Worm (Caenorhabditis elegans): ENCODE data around the gene nhr-123.

Gene nhr-123

DNA sequence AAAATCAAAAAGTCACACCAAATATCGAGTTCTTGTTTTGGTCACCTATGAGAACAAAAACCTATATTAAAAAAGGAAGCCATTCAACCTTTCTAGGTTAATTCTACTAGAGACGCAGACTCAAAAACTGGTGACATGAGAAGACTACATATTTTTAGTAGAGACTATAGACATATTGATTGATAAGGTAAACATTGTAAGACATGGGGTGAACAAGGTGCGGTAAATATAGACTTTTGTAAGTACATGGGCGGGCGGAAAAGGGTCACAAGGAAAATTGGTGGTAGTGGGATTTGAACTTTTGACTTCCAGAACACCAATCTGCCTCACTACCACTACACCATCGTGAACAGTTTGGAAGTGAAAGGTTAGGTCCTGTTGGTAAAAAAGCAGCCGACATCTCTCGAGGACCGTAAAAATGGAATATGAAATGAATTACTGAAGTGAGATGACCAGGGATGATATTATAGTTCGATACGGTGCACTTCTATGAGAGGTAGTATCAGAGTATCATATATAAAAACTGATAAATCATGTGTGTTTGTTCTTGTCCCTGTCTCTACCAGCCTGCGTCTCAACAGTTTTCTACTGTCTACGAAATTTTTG, 33.1 kb downstream of the nhr-123 start, which contains the start of gene nhr-212:
TSS of gene nhr-212 (plus strand) at position 573 of the 606 bp plus-strand sequence.
- TF ChIP-seq nhr-28 (tag; optimal IDR thresholded peaks at IDR 0.05) = no peak
- no peak for TF ChIP-seq unc-62 (GFP tag; optimal IDR thresholded peaks at IDR 0.05)
- TF ChIP-seq pha-4 (tag; optimal IDR thresholded peaks at IDR 0.05) = peak; percentile 83
- no peak for TF ChIP-seq ceh-82 (tag; optimal IDR thresholded peaks at IDR 0.05)
- TF ChIP-seq elt-2 (tag; optimal IDR thresholded peaks at IDR 0.05) = peak; percentile 40
- TF ChIP-seq lin-39 (tag; optimal IDR thresholded peaks at IDR 0.05) = no peak
- TF ChIP-seq daf-12 (tag; optimal IDR thresholded peaks at IDR 0.05) = no peak
- no peak for TF ChIP-seq ztf-4 (tag; optimal IDR thresholded peaks at IDR 0.05)
- TF ChIP-seq mml-1 (tag; optimal IDR thresholded peaks at IDR 0.05) = no peak
- TF ChIP-seq pqm-1 (tag; optimal IDR thresholded peaks at IDR 0.05) = peak; percentile 50
- TF ChIP-seq nhr-12 (tag; optimal IDR thresholded peaks at IDR 0.05) = no peak
- no peak for TF ChIP-seq ama-1 (optimal IDR thresholded peaks at IDR 0.05)
- no peak for TF ChIP-seq nfya-1 (tag; optimal IDR thresholded peaks at IDR 0.05; ENCODE audit: insufficient read depth)
- TF ChIP-seq fkh-10 (GFP tag; optimal IDR thresholded peaks at IDR 0.05) = no peak
- TF ChIP-seq nhr-67 (tag; optimal IDR thresholded peaks at IDR 0.05) = no peak
- no peak for TF ChIP-seq ZK546.5 (tag; optimal IDR thresholded peaks at IDR 0.05)
- TF ChIP-seq egl-5 (tag; optimal IDR thresholded peaks at IDR 0.05) = no peak
- TF ChIP-seq aly-2 (tag; optimal IDR thresholded peaks at IDR 0.05) = no peak
- peak; percentile 27 for TF ChIP-seq nhr-23 (tag; optimal IDR thresholded peaks at IDR 0.05)
- TF ChIP-seq eor-1 (tag; optimal IDR thresholded peaks at IDR 0.05) = no peak
- peak; percentile 57 for TF ChIP-seq ceh-28 (tag; optimal IDR thresholded peaks at IDR 0.05)
- TF ChIP-seq jun-1 (tag; optimal IDR thresholded peaks at IDR 0.05) = no peak

DNA sequence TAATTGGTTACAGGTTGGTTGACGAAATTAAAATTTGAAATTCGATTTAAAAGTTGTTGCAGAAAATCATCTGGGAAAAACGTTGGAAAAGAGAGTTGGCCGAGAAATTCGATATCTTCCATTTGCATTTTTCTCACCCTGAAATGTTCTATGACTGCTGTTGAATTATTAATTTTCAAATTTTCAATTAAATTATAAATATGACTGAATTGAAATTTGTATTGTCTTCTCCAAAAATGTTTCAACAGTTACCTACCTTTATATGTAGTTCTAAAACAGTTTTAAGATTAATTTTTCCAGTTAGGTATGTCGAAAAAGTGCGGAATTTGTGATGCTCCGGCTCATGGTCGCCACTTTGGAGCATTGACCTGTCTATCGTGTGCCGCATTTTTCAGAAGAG, 35.4 kb downstream of the nhr-123 start, which contains the start of gene nhr-211:
TSS of gene nhr-211 (plus strand) at position 301 of the 400 bp plus-strand sequence.
- no peak for TF ChIP-seq nhr-67 (tag; optimal IDR thresholded peaks at IDR 0.05)
- no peak for TF ChIP-seq nhr-76 (tag; optimal IDR thresholded peaks at IDR 0.05)
- TF ChIP-seq mml-1 (tag; optimal IDR thresholded peaks at IDR 0.05) = no peak
- TF ChIP-seq eor-1 (tag; optimal IDR thresholded peaks at IDR 0.05) = no peak
- TF ChIP-seq lin-15B (tag; optimal IDR thresholded peaks at IDR 0.05) = no peak
- no peak for TF ChIP-seq ama-1 (optimal IDR thresholded peaks at IDR 0.05)
- TF ChIP-seq nhr-237 (tag; optimal IDR thresholded peaks at IDR 0.05) = no peak
- TF ChIP-seq ztf-11 (tag; optimal IDR thresholded peaks at IDR 0.05) = no peak
- TF ChIP-seq elt-3 (tag; optimal IDR thresholded peaks at IDR 0.05) = no peak
- no peak for TF ChIP-seq elt-1 (tag; optimal IDR thresholded peaks at IDR 0.05)
- TF ChIP-seq nhr-28 (tag; optimal IDR thresholded peaks at IDR 0.05) = no peak
- no peak for TF ChIP-seq daf-12 (tag; optimal IDR thresholded peaks at IDR 0.05)
- no peak for TF ChIP-seq unc-39 (tag; optimal IDR thresholded peaks at IDR 0.05)
- no peak for TF ChIP-seq hmg-11 (tag; optimal IDR thresholded peaks at IDR 0.05)
- no peak for TF ChIP-seq jun-1 (tag; optimal IDR thresholded peaks at IDR 0.05)
- no peak for TF ChIP-seq mdl-1 (tag; optimal IDR thresholded peaks at IDR 0.05)
- no peak for TF ChIP-seq zag-1 (tag; optimal IDR thresholded peaks at IDR 0.05)
- TF ChIP-seq nhr-43 (tag; optimal IDR thresholded peaks at IDR 0.05; ENCODE audit: poor library complexity, severe bottlenecking) = no peak
- TF ChIP-seq lsy-12 (tag; optimal IDR thresholded peaks at IDR 0.05) = no peak

DNA sequence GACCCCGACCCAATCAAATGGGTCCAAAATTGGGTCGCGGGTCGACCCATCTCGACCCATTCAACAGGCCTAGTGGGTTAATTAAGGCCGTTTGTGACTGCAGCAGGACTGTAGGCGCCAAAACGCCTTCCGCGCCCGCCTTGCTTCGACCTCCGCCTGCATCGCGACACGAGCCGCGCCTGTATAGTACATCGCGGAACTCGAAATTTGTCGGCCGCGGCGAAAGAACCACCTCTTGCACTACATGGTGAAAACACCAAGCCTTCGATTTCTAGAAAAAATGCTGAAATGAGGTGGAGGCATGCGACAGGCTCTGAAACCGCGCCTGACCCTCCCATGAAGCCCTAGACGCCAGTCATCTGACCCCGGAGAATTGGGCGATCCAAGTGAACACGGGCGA, 36.7 kb downstream of the nhr-123 start:
- TF ChIP-seq sea-2 (GFP tag; optimal IDR thresholded peaks at IDR 0.05) (no peak), egl-5 (tag; optimal IDR thresholded peaks at IDR 0.05) (no peak), nhr-43 (tag; optimal IDR thresholded peaks at IDR 0.05; ENCODE audit: poor library complexity, severe bottlenecking) (no peak), unc-39 (tag; optimal IDR thresholded peaks at IDR 0.05) (no peak), eor-1 (tag; optimal IDR thresholded peaks at IDR 0.05) (no peak), ceh-82 (tag; optimal IDR thresholded peaks at IDR 0.05) (no peak), aly-2 (tag; optimal IDR thresholded peaks at IDR 0.05) (no peak), lin-39 (tag; optimal IDR thresholded peaks at IDR 0.05) (no peak), ama-1 (optimal IDR thresholded peaks at IDR 0.05) (no peak), lsy-12 (tag; optimal IDR thresholded peaks at IDR 0.05) (no peak), mml-1 (tag; optimal IDR thresholded peaks at IDR 0.05) (no peak), elt-1 (tag; optimal IDR thresholded peaks at IDR 0.05) (no peak), R02D3.7 (tag; optimal IDR thresholded peaks at IDR 0.05) (no peak)

DNA sequence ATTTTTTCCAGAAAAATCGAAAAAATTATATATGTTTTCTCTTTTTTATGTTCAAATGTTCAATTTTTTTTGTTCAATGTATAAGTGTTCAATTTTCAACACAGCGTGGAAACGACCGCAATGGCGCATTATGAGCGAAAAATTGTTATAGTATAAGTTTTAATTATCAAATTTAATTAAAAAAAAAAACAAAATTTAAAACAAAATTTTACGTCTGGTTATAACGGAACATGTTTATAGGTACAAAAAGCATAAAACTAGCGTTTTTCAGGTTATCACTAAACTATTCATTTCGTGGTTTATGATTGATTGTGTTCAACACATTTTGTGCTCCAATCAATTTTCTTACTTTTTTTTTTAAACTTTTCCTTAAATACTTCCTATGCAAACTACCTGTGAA, 38.1 kb downstream of the nhr-123 start, which contains the start of gene nhr-106:
TSS of gene nhr-106 (plus strand) at position 301 of the 400 bp plus-strand sequence.
- TF ChIP-seq elt-2 (tag; optimal IDR thresholded peaks at IDR 0.05) (peak; percentile 39), tbx-2 (tag; optimal IDR thresholded peaks at IDR 0.05) (no peak), pqm-1 (tag; optimal IDR thresholded peaks at IDR 0.05) (peak; percentile 6), ceh-28 (tag; optimal IDR thresholded peaks at IDR 0.05) (no peak), fos-1 (tag; optimal IDR thresholded peaks at IDR 0.05) (no peak), unc-62 (GFP tag; optimal IDR thresholded peaks at IDR 0.05) (no peak), fkh-2 (tag; optimal IDR thresholded peaks at IDR 0.05) (no peak), nhr-77 (tag; optimal IDR thresholded peaks at IDR 0.05) (no peak), fkh-10 (GFP tag; optimal IDR thresholded peaks at IDR 0.05) (no peak), lin-15B (tag; optimal IDR thresholded peaks at IDR 0.05) (no peak), zag-1 (tag; optimal IDR thresholded peaks at IDR 0.05) (no peak), R02D3.7 (tag; optimal IDR thresholded peaks at IDR 0.05) (no peak), ztf-11 (tag; optimal IDR thresholded peaks at IDR 0.05) (no peak), ceh-16 (tag; optimal IDR thresholded peaks at IDR 0.05) (no peak), hmg-11 (tag; optimal IDR thresholded peaks at IDR 0.05) (no peak), mml-1 (tag; optimal IDR thresholded peaks at IDR 0.05) (no peak), nhr-23 (tag; optimal IDR thresholded peaks at IDR 0.05) (no peak)
